Worm (Caenorhabditis elegans): ENCODE results near the gene cas-1.

ce11 chrX:16836304-16836703, 22.8 kb upstream of the cas-1 start, which contains the start of gene F41G4.7:
- no peak for TF ChIP-seq ztf-29 (GFP tag; IDR thresholded peaks at IDR 0.05)
- no peak for TF ChIP-seq klf-2 (GFP tag; conservative IDR thresholded peaks at IDR 0.05)
- no peak for TF ChIP-seq tab-1 (GFP tag; IDR thresholded peaks at IDR 0.05)

Measured in whole organism, midembryonic.